Fruit fly (Drosophila melanogaster) whole organism, wandering third instar larva: ENCODE data around the gene hb.

Experiments
- CG32264 ChIP-seq: fragments of 200-800 bp; sonication (Bioruptor generic); optimal IDR thresholded peaks from 2 replicates; lab custom pipeline; 2016; ENCODE audit warnings: missing biosample characterization, missing genetic modification characterization
- CG9705 ChIP-seq: fragments of 200-800 bp; sonication (Bioruptor generic); optimal IDR thresholded peaks from 2 replicates; lab custom pipeline; 2018; ENCODE audit warnings: missing biosample characterization, mild to moderate bottlenecking, missing genetic modification characterization
- CrebA ChIP-seq: fragments of 200-800 bp; sonication (Bioruptor generic); optimal IDR thresholded peaks from 2 replicates; lab custom pipeline; 2016; ENCODE audit warnings: missing biosample characterization, mild to moderate bottlenecking, missing genetic modification characterization, borderline replicate concordance
- Dfd ChIP-seq: fragments of >200 bp; optimal IDR thresholded peaks from 2 replicates; lab custom pipeline; 2017; ENCODE audit warnings: missing biosample characterization, missing genetic modification characterization
- Dif ChIP-seq: fragments of 200-275, 200-300 bp; sonication (Bioruptor generic); optimal IDR thresholded peaks from 2 replicates; lab custom pipeline; 2018; ENCODE audit warnings: missing biosample characterization, missing genetic modification characterization; ENCODE audit not compliant: partially characterized antibody
- GATAd ChIP-seq: sonication (Bioruptor generic); optimal IDR thresholded peaks from 2 replicates; lab custom pipeline; 2016; ENCODE audit warnings: missing biosample characterization, missing genetic modification characterization
- HLH106 ChIP-seq: fragments of 200-800 bp; optimal IDR thresholded peaks from 3 replicates; lab custom pipeline; 2019; ENCODE audit warnings: missing biosample characterization, mild to moderate bottlenecking, missing genetic modification characterization, moderate library complexity
- Hnf4 ChIP-seq: fragments of 200-800 bp; sonication (Bioruptor generic); optimal IDR thresholded peaks from 2 replicates; lab custom pipeline; 2016; ENCODE audit warnings: missing biosample characterization, mild to moderate bottlenecking, missing genetic modification characterization
- Hr78 ChIP-seq: fragments of >200 bp; optimal IDR thresholded peaks from 2 replicates; lab custom pipeline; 2017; ENCODE audit warnings: missing biosample characterization, missing genetic modification characterization
- Hr83 ChIP-seq: fragments of 200-300 bp; sonication (Bioruptor generic); optimal IDR thresholded peaks from 2 replicates; lab custom pipeline; 2016; ENCODE audit warnings: missing biosample characterization, mild to moderate bottlenecking, missing genetic modification characterization, moderate library complexity; ENCODE audit not compliant: poor library complexity, severe bottlenecking
- Jra ChIP-seq: sonication (Bioruptor generic); optimal IDR thresholded peaks from 2 replicates; lab custom pipeline; 2016; ENCODE audit warnings: missing biosample characterization, missing genetic modification characterization
- Mio ChIP-seq: sonication (Bioruptor generic); optimal IDR thresholded peaks from 2 replicates; lab custom pipeline; 2016; ENCODE audit warnings: missing biosample characterization, missing genetic modification characterization
- Myc ChIP-seq: fragments of >200 bp; optimal IDR thresholded peaks from 2 replicates; lab custom pipeline; 2017
- N ChIP-seq: fragments of >200 bp; optimal IDR thresholded peaks from 2 replicates; lab custom pipeline; 2018; ENCODE audit warnings: missing biosample characterization, missing external identifiers, missing genetic modification characterization
- OdsH ChIP-seq: fragments of 200-800 bp; sonication (Bioruptor generic); optimal IDR thresholded peaks from 2 replicates; lab custom pipeline; 2016; ENCODE audit warnings: missing biosample characterization, mild to moderate bottlenecking, missing genetic modification characterization
- Rel ChIP-seq, 2 experiments: fragments of 200-800 bp; sonication (Bioruptor generic) in 1 of 2; optimal IDR thresholded peaks; 2 replicates in 1 of 2; 3 replicates in 1 of 2; lab custom pipeline; 2016 to 2019; ENCODE audit warnings: mild to moderate bottlenecking in 2 of 2, missing biosample characterization in 2 of 2, missing genetic modification characterization in 2 of 2, moderate library complexity in 1 of 2
- Vsx2 ChIP-seq: fragments of 200-300, 225-300 bp; sonication (Bioruptor generic); optimal IDR thresholded peaks from 2 replicates; lab custom pipeline; 2018; ENCODE audit warnings: missing biosample characterization, missing genetic modification characterization; ENCODE audit not compliant: partially characterized antibody
- br ChIP-seq: fragments of 200-800 bp; sonication (Bioruptor generic); optimal IDR thresholded peaks from 2 replicates; lab custom pipeline; 2016; ENCODE audit warnings: missing biosample characterization, missing genetic modification characterization
- dl ChIP-seq, 2 experiments: fragments of 175-275, 200-275 bp in 1 of 2; fragments of 200-275 bp in 1 of 2; sonication (Bioruptor generic); optimal IDR thresholded peaks; lab custom pipeline; 2018; ENCODE audit warnings: mild to moderate bottlenecking in 2 of 2, missing biosample characterization in 2 of 2, missing genetic modification characterization in 2 of 2, moderate library complexity in 2 of 2; ENCODE audit not compliant: partially characterized antibody in 2 of 2, insufficient read depth in 1 of 2
- dmrt93B ChIP-seq: fragments of 200-800 bp; sonication (Bioruptor generic); optimal IDR thresholded peaks from 2 replicates; lab custom pipeline; 2018; ENCODE audit warnings: missing biosample characterization, mild to moderate bottlenecking, missing genetic modification characterization
- dsf ChIP-seq: sonication (Bioruptor generic); optimal IDR thresholded peaks from 2 replicates; lab custom pipeline; 2016; ENCODE audit warnings: missing biosample characterization, missing genetic modification characterization, borderline replicate concordance
- ey ChIP-seq: fragments of 200-800 bp; sonication (Bioruptor generic); optimal IDR thresholded peaks from 2 replicates; lab custom pipeline; 2016; ENCODE audit warnings: missing biosample characterization, missing genetic modification characterization
- foxo ChIP-seq, 2 experiments: fragments of 200-800 bp; sonication (Bioruptor generic); optimal IDR thresholded peaks; 2 replicates in 1 of 2; 3 replicates in 1 of 2; lab custom pipeline; 2016 to 2017; ENCODE audit warnings: missing biosample characterization in 2 of 2, missing genetic modification characterization in 2 of 2
- fru ChIP-seq: fragments of 200-800 bp; sonication (Bioruptor generic); optimal IDR thresholded peaks from 3 replicates; lab custom pipeline; 2016; ENCODE audit warnings: missing biosample characterization, mild to moderate bottlenecking, missing genetic modification characterization
- h ChIP-seq: fragments of 200-800 bp; sonication (Bioruptor generic); optimal IDR thresholded peaks from 3 replicates; lab custom pipeline; 2016; ENCODE audit warnings: missing biosample characterization, mild to moderate bottlenecking, missing genetic modification characterization
- jim ChIP-seq: fragments of 175-275, 200-325 bp; sonication (Bioruptor generic); optimal IDR thresholded peaks from 2 replicates; lab custom pipeline; 2016; ENCODE audit warnings: missing biosample characterization, mild to moderate bottlenecking, missing genetic modification characterization
- lola ChIP-seq: fragments of >200 bp; optimal IDR thresholded peaks from 2 replicates; lab custom pipeline; 2017; ENCODE audit warnings: missing biosample characterization, missing genetic modification characterization
- pan ChIP-seq: fragments of >200 bp; optimal IDR thresholded peaks from 2 replicates; lab custom pipeline; 2017
- rgr ChIP-seq: fragments of 200-800 bp; sonication (Bioruptor generic); optimal IDR thresholded peaks from 3 replicates; lab custom pipeline; 2016; ENCODE audit warnings: missing biosample characterization, mild to moderate bottlenecking, missing genetic modification characterization
- sage ChIP-seq: fragments of 200-800 bp; sonication (Bioruptor generic); optimal IDR thresholded peaks from 2 replicates; lab custom pipeline; 2016; ENCODE audit warnings: missing biosample characterization, mild to moderate bottlenecking, missing genetic modification characterization
- sv ChIP-seq: fragments of 200-800 bp; sonication (Bioruptor generic); optimal IDR thresholded peaks from 3 replicates; lab custom pipeline; 2016; ENCODE audit warnings: missing biosample characterization, missing genetic modification characterization
- tai ChIP-seq: sonication (Bioruptor generic); optimal IDR thresholded peaks from 2 replicates; lab custom pipeline; 2016; ENCODE audit warnings: missing biosample characterization, missing genetic modification characterization
- usp ChIP-seq: fragments of >200 bp; optimal IDR thresholded peaks from 2 replicates; lab custom pipeline; 2017; ENCODE audit warnings: missing biosample characterization, missing genetic modification characterization

hb gene

DNA sequence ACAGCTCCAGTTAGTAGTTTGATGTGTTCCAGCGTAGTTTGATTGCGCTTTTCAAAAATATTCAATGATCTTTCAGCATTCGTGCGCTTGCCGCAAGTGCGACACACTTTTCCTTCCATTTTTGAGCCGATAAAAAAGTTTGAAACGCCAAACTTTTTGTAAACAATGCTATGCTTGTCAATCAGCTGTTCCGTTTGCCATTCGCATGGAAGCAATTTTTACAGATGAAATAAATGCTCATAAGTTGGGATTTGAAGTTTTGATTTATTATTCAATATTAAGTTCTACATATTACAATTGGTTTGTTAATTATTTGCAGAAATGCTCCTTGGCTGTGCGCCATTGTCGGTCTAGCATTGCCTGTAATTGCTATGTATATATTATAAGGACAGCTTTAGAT lies 31.9 kb upstream of the hb start, which contains the start of gene ranshi:
TSS of gene ranshi (minus strand) at position 152 of the 400 bp plus-strand sequence.
- TF ChIP-seq OdsH (GFP tag; lab: Kevin White, UChicago) = no peak
- no peak for TF ChIP-seq CG32264 (GFP tag; lab: Kevin White, UChicago)
- no peak for TF ChIP-seq Dif (GFP tag; lab: Kevin White, UChicago)
- TF ChIP-seq lola (GFP tag; lab: Kevin White, UChicago) = no peak
- no peak for TF ChIP-seq rgr (GFP tag; lab: Kevin White, UChicago)
- TF ChIP-seq dl (GFP tag; optimal IDR thresholded peaks at IDR 0.05; lab: Kevin White, UChicago; ENCODE audit: insufficient read depth in 1 of 2, partially characterized antibody in 2 of 2) = no peak
- no peak for TF ChIP-seq pan
- no peak for TF ChIP-seq sage (GFP tag; lab: Kevin White, UChicago)
- TF ChIP-seq GATAd (GFP tag; lab: Kevin White, UChicago) = no peak
- no peak for TF ChIP-seq usp (GFP tag; lab: Kevin White, UChicago)
- TF ChIP-seq Rel (GFP tag; optimal IDR thresholded peaks at IDR 0.05; lab: Kevin White, UChicago) = no peak
- no peak for TF ChIP-seq Rel (tag; optimal IDR thresholded peaks at IDR 0.05; lab: Kevin White, UChicago)
- no peak for TF ChIP-seq fru (GFP tag; lab: Kevin White, UChicago)

DNA sequence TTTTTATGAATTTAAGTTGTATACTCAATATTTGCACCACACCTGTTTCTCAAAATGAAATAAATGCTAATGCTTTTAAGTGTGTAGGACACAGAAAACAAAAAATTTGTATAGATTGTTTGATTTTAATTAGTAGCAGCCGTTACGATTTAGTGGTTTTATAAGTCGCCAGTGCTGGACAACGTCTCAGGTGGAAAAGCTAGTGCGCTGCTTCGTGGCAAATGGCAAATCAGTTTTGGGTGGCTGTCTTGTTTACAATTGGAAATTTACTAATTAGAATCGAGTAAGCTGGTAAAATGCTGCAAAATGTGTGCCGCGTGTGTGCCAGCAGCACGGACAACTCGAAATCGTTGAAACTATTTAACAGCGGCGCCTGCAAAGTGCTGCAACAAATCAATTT lies 29.0 kb upstream of the hb start, which contains the start of gene CG8159:
TSS of gene CG8159 (plus strand) at position 223 of the 400 bp plus-strand sequence.
- no peak for TF ChIP-seq Rel (GFP tag; optimal IDR thresholded peaks at IDR 0.05; lab: Kevin White, UChicago)
- peak; percentile 97 for TF ChIP-seq Rel (tag; optimal IDR thresholded peaks at IDR 0.05; lab: Kevin White, UChicago)
- TF ChIP-seq h = no peak
- TF ChIP-seq Dfd (GFP tag; lab: Kevin White, UChicago) = no peak
- TF ChIP-seq sv = no peak
- TF ChIP-seq Vsx2 (GFP tag; lab: Kevin White, UChicago) = no peak
- no peak for TF ChIP-seq Jra (GFP tag; lab: Kevin White, UChicago)
- TF ChIP-seq Hr83 (GFP tag; lab: Kevin White, UChicago) = peak; percentile 79
- no peak for TF ChIP-seq lola (GFP tag; lab: Kevin White, UChicago)
- TF ChIP-seq dsf (GFP tag; lab: Kevin White, UChicago) = no peak
- TF ChIP-seq rgr (GFP tag; lab: Kevin White, UChicago) = no peak
- TF ChIP-seq dmrt93B = no peak
- peak; percentile 1 for TF ChIP-seq OdsH (GFP tag; lab: Kevin White, UChicago)
- TF ChIP-seq HLH106 (tag; lab: Kevin White, UChicago) = no peak
- TF ChIP-seq Mio (GFP tag; lab: Kevin White, UChicago) = no peak
- TF ChIP-seq Hr78 (GFP tag; lab: Kevin White, UChicago) = no peak
- TF ChIP-seq pan = no peak
- no peak for TF ChIP-seq CrebA (GFP tag; lab: Kevin White, UChicago)
- TF ChIP-seq dl (GFP tag; optimal IDR thresholded peaks at IDR 0.05; lab: Kevin White, UChicago; ENCODE audit: insufficient read depth in 1 of 2, partially characterized antibody in 2 of 2) = no peak
- TF ChIP-seq ey (GFP tag; lab: Kevin White, UChicago) = peak; percentile 18
- no peak for TF ChIP-seq Myc (lab: Kevin White, UChicago)
- no peak for TF ChIP-seq foxo (GFP tag; optimal IDR thresholded peaks at IDR 0.05; lab: Kevin White, UChicago)
- no peak for TF ChIP-seq br (GFP tag; lab: Kevin White, UChicago)
- no peak for TF ChIP-seq tai
- TF ChIP-seq CG32264 (GFP tag; lab: Kevin White, UChicago) = no peak
- no peak for TF ChIP-seq N (GFP tag; lab: Kevin White, UChicago)
- TF ChIP-seq CG9705 (GFP tag; lab: Kevin White, UChicago) = no peak
- no peak for TF ChIP-seq GATAd (GFP tag; lab: Kevin White, UChicago)

DNA sequence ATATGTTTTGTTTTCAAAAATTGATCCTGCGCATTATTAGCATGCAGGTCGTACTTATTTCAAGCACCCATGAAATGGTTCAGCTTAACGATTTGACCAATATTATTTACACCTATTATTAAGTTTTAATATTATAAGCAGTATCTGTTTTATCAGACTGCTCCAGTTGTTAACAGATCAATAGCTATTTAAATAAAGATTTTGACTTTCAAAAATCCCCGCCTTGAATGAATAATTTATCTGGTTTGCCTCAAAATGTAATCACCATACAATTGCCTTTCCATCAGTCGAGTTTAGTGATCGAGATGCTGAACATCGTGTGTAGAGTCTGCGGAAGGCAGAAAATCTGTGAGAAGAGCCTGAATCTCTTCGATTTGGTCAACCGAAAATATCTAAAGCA lies 27.6 kb upstream of the hb start, which contains the start of gene ouib:
TSS of gene ouib (plus strand) at position 301 of the 400 bp plus-strand sequence.
- TF ChIP-seq lola (GFP tag; lab: Kevin White, UChicago) (no peak), jim (GFP tag; lab: Kevin White, UChicago) (no peak), h (no peak), Hr83 (GFP tag; lab: Kevin White, UChicago) (no peak), usp (GFP tag; lab: Kevin White, UChicago) (no peak), Hnf4 (GFP tag; lab: Kevin White, UChicago) (no peak), fru (GFP tag; lab: Kevin White, UChicago) (no peak), foxo (GFP tag; optimal IDR thresholded peaks at IDR 0.05; lab: Kevin White, UChicago) (no peak), rgr (GFP tag; lab: Kevin White, UChicago) (no peak), sage (GFP tag; lab: Kevin White, UChicago) (no peak), dsf (GFP tag; lab: Kevin White, UChicago) (no peak)
- TF ChIP-seq, all 38 proteins: peak for 0
